Fruit fly (Drosophila melanogaster) whole organism, embryonic: ENCODE results near the gene wdn.

Source experiments
- Aef1 ChIP-seq: fragments of 200-800 bp; sonication (Bioruptor generic); IDR thresholded peaks from 3 replicates; pipeline ENCODE4 v1.3.6; 2022; ENCODE audit warnings: missing biosample characterization, missing genetic modification characterization
- Atf-2 ChIP-seq: fragments of 200-800 bp; sonication (Bioruptor generic); optimal IDR thresholded peaks from 2 replicates; lab custom pipeline; 2016; ENCODE audit warnings: missing biosample characterization, missing genetic modification characterization
- Atf6 ChIP-seq: fragments of 200-800 bp; sonication (Bioruptor generic); IDR thresholded peaks from 2 replicates; pipeline ENCODE4 v1.3.6; 2022; ENCODE audit warnings: missing biosample characterization, missing genetic modification characterization
- BtbVII ChIP-seq: fragments of 200-800 bp; sonication (Bioruptor generic); optimal IDR thresholded peaks from 3 replicates; lab custom pipeline; 2017; ENCODE audit warnings: missing biosample characterization, mild to moderate bottlenecking, missing genetic modification characterization
- CG10979 ChIP-seq: fragments of 200-800 bp; sonication (Bioruptor generic); optimal IDR thresholded peaks from 2 replicates; lab custom pipeline; 2018; ENCODE audit warnings: missing biosample characterization, mild to moderate bottlenecking, missing genetic modification characterization, moderate library complexity
- CG12391 ChIP-seq: fragments of 200-800 bp; sonication (Bioruptor generic); optimal IDR thresholded peaks from 3 replicates; lab custom pipeline; 2018; ENCODE audit warnings: missing biosample characterization, mild to moderate bottlenecking, missing genetic modification characterization, moderate library complexity
- CG12744 ChIP-seq: fragments of 200-800 bp; sonication (Bioruptor generic); optimal IDR thresholded peaks from 2 replicates; lab custom pipeline; 2016; ENCODE audit warnings: missing biosample characterization, missing genetic modification characterization
- CG13424 ChIP-seq: fragments of 200-800 bp; sonication (Bioruptor generic); optimal IDR thresholded peaks from 2 replicates; lab custom pipeline; 2019; ENCODE audit warnings: missing biosample characterization, mild to moderate bottlenecking, missing genetic modification characterization, moderate library complexity
- CG16815 ChIP-seq: fragments of 200-800 bp; sonication (Bioruptor generic); optimal IDR thresholded peaks from 3 replicates; lab custom pipeline; 2017; ENCODE audit warnings: missing biosample characterization, mild to moderate bottlenecking, missing genetic modification characterization
- CG16863 ChIP-seq: fragments of 200-800 bp; sonication (Bioruptor generic); optimal IDR thresholded peaks from 3 replicates; lab custom pipeline; 2016; ENCODE audit warnings: missing biosample characterization, missing genetic modification characterization
- CG18619 ChIP-seq: fragments of 200-800 bp; sonication (Bioruptor generic); optimal IDR thresholded peaks from 3 replicates; lab custom pipeline; 2017; ENCODE audit warnings: missing biosample characterization, mild to moderate bottlenecking, missing genetic modification characterization
- CG2875 ChIP-seq: fragments of 200-800 bp; sonication (Bioruptor generic); optimal IDR thresholded peaks from 2 replicates; lab custom pipeline; 2017; ENCODE audit warnings: missing biosample characterization, mild to moderate bottlenecking, missing genetic modification characterization, missing genetic modification reagents
- CG32532 ChIP-seq: fragments of 200-800 bp; sonication (Bioruptor generic); IDR thresholded peaks from 2 replicates; pipeline ENCODE4 v1.3.6; 2022; ENCODE audit warnings: missing biosample characterization, missing genetic modification characterization
- CG3281 ChIP-seq: fragments of 200-800 bp; sonication (Bioruptor generic); optimal IDR thresholded peaks from 3 replicates; lab custom pipeline; 2017; ENCODE audit warnings: missing biosample characterization, mild to moderate bottlenecking, missing genetic modification characterization
- CG3726 ChIP-seq: fragments of 200-800 bp; sonication (Bioruptor generic); IDR thresholded peaks from 3 replicates; pipeline ENCODE4, ENCODE4 v1.3.6; 2022; ENCODE audit warnings: missing biosample characterization, missing genetic modification characterization
- CG4854 ChIP-seq: fragments of 200-800 bp; sonication (Bioruptor generic); optimal IDR thresholded peaks from 2 replicates; lab custom pipeline; 2016; ENCODE audit warnings: missing biosample characterization, missing genetic modification characterization, inconsistent platforms
- CG7745 ChIP-seq: fragments of 200-800 bp; sonication (Bioruptor generic); optimal IDR thresholded peaks from 2 replicates; lab custom pipeline; 2018; ENCODE audit warnings: missing biosample characterization, mild to moderate bottlenecking, missing genetic modification characterization, moderate library complexity
- CG8290 ChIP-seq, 3 experiments: fragments of 200-800 bp; sonication (Bioruptor generic); optimal IDR thresholded peaks; 2 replicates each; lab custom pipeline; 2016 to 2019; ENCODE audit warnings: missing biosample characterization in 3 of 3, missing genetic modification characterization in 3 of 3, mild to moderate bottlenecking in 2 of 3, moderate library complexity in 1 of 3
- CG9932 ChIP-seq: fragments of 200-800 bp; sonication (Bioruptor generic); IDR thresholded peaks from 2 replicates; pipeline ENCODE4 v1.3.6; 2022; ENCODE audit warnings: missing biosample characterization, missing genetic modification characterization
- Chrac-16 ChIP-seq: fragments of 200-800 bp; sonication (Bioruptor generic); optimal IDR thresholded peaks from 3 replicates; lab custom pipeline; 2016; ENCODE audit warnings: missing biosample characterization, missing genetic modification characterization
- Dip3 ChIP-seq: fragments of 200-800 bp; sonication (Bioruptor generic); optimal IDR thresholded peaks from 3 replicates; lab custom pipeline; 2016; ENCODE audit warnings: missing biosample characterization, missing genetic modification characterization
- Fer1 ChIP-seq: fragments of 200-800 bp; sonication (Bioruptor generic); optimal IDR thresholded peaks from 2 replicates; lab custom pipeline; 2017; ENCODE audit warnings: missing biosample characterization, mild to moderate bottlenecking, missing genetic modification characterization
- H2.0 ChIP-seq: fragments of 200-800 bp; sonication (Bioruptor generic); IDR thresholded peaks from 2 replicates; pipeline ENCODE4 v1.3.6; 2022; ENCODE audit warnings: missing biosample characterization, missing genetic modification characterization
- HLH54F ChIP-seq: fragments of 200-800 bp; sonication (Bioruptor generic); optimal IDR thresholded peaks from 3 replicates; lab custom pipeline; 2016; ENCODE audit warnings: missing biosample characterization, missing genetic modification characterization
- Hr3 ChIP-seq: fragments of 200-800 bp; sonication (Bioruptor generic); optimal IDR thresholded peaks from 3 replicates; lab custom pipeline; 2016; ENCODE audit warnings: missing biosample characterization, missing genetic modification characterization
- Lim3 ChIP-seq: fragments of 200-800 bp; sonication (Bioruptor generic); IDR thresholded peaks from 2 replicates; pipeline ENCODE4 v1.3.6; 2022; ENCODE audit warnings: missing biosample characterization, missing genetic modification characterization
- MESR4 ChIP-seq: fragments of 200-800 bp; sonication (Bioruptor generic); optimal IDR thresholded peaks from 2 replicates; lab custom pipeline; 2018; ENCODE audit warnings: missing biosample characterization, mild to moderate bottlenecking, missing genetic modification characterization, moderate library complexity
- Mes4 ChIP-seq: fragments of 200-800 bp; sonication (Bioruptor generic); optimal IDR thresholded peaks from 2 replicates; lab custom pipeline; 2016; ENCODE audit warnings: missing biosample characterization, missing genetic modification characterization
- NC2α ChIP-seq: fragments of 200-800 bp; sonication (Bioruptor generic); optimal IDR thresholded peaks from 2 replicates; lab custom pipeline; 2016; ENCODE audit warnings: missing biosample characterization, missing genetic modification characterization
- Side ChIP-seq: fragments of 200-800 bp; sonication (Bioruptor generic); optimal IDR thresholded peaks from 2 replicates; lab custom pipeline; 2016; ENCODE audit warnings: missing biosample characterization, missing genetic modification characterization
- Spps ChIP-seq: fragments of 200-800 bp; sonication (Bioruptor generic); optimal IDR thresholded peaks from 2 replicates; lab custom pipeline; 2018; ENCODE audit warnings: missing biosample characterization, mild to moderate bottlenecking, missing genetic modification characterization
- Sry-δ ChIP-seq: fragments of 200-800 bp; sonication (Bioruptor generic); optimal IDR thresholded peaks from 2 replicates; lab custom pipeline; 2016; ENCODE audit warnings: missing biosample characterization, missing genetic modification characterization
- Stat92E ChIP-seq, 3 experiments: fragments of >200 bp in 2 of 3; fragments of 200-800 bp in 1 of 3; sonication (Bioruptor generic) in 1 of 3; optimal IDR thresholded peaks; 2 replicates each; lab custom pipeline; 2017 to 2019; ENCODE audit warnings: missing biosample characterization in 3 of 3, missing genetic modification characterization in 3 of 3, mild to moderate bottlenecking in 1 of 3, moderate library complexity in 1 of 3
- Vsx1 ChIP-seq: fragments of 200-800 bp; sonication (Bioruptor generic); optimal IDR thresholded peaks from 2 replicates; lab custom pipeline; 2017; ENCODE audit warnings: missing biosample characterization, mild to moderate bottlenecking, missing genetic modification characterization, missing genetic modification reagents
- aop ChIP-seq: fragments of 200-800 bp; sonication (Bioruptor generic); IDR thresholded peaks from 2 replicates; pipeline ENCODE4 v1.3.6; 2022; ENCODE audit warnings: missing biosample characterization, missing genetic modification characterization
- exex ChIP-seq: fragments of 200-800 bp; sonication (Bioruptor generic); optimal IDR thresholded peaks from 4 replicates; lab custom pipeline; 2018; ENCODE audit warnings: missing biosample characterization, mild to moderate bottlenecking, missing genetic modification characterization, moderate library complexity
- fd64A ChIP-seq: fragments of 200-800 bp; sonication (Bioruptor generic); optimal IDR thresholded peaks from 3 replicates; lab custom pipeline; 2018; ENCODE audit warnings: missing biosample characterization, mild to moderate bottlenecking, missing genetic modification characterization
- jing ChIP-seq: fragments of 200-800 bp; sonication (Bioruptor generic); optimal IDR thresholded peaks from 2 replicates; lab custom pipeline; 2018; ENCODE audit warnings: missing biosample characterization, mild to moderate bottlenecking, missing genetic modification characterization
- nmo ChIP-seq: fragments of 200-800 bp; sonication (Bioruptor generic); optimal IDR thresholded peaks from 2 replicates; lab custom pipeline; 2018; ENCODE audit warnings: missing biosample characterization, mild to moderate bottlenecking, missing genetic modification characterization, moderate library complexity
- org-1 ChIP-seq: fragments of 200-800 bp; sonication (Bioruptor generic); optimal IDR thresholded peaks from 2 replicates; lab custom pipeline; 2017; ENCODE audit warnings: missing biosample characterization, missing genetic modification characterization
- pfk ChIP-seq: fragments of 200-800 bp; sonication (Bioruptor generic); optimal IDR thresholded peaks from 2 replicates; lab custom pipeline; 2018; ENCODE audit warnings: missing biosample characterization, mild to moderate bottlenecking, missing genetic modification characterization, moderate library complexity
- run ChIP-seq: fragments of 200-800 bp; sonication (Bioruptor generic); optimal IDR thresholded peaks from 3 replicates; lab custom pipeline; 2018; ENCODE audit warnings: missing biosample characterization, mild to moderate bottlenecking, missing genetic modification characterization
- sc ChIP-seq, 3 experiments: fragments of >200 bp in 2 of 3; fragments of 200-800 bp in 1 of 3; sonication (Bioruptor generic) in 1 of 3; optimal IDR thresholded peaks; 2 replicates in 2 of 3; 3 replicates in 1 of 3; lab custom pipeline; 2017; ENCODE audit warnings: mild to moderate bottlenecking in 1 of 3, missing biosample characterization in 1 of 3, missing genetic modification characterization in 1 of 3, missing genetic modification reagents in 1 of 3
- sens-2 ChIP-seq: fragments of 200-800 bp; sonication (Bioruptor generic); IDR thresholded peaks from 2 replicates; pipeline ENCODE4 v1.3.6; 2022; ENCODE audit warnings: missing biosample characterization, missing genetic modification characterization
- seq ChIP-seq: fragments of 200-800 bp; sonication (Bioruptor generic); IDR thresholded peaks from 2 replicates; pipeline ENCODE4 v1.3.6; 2022; ENCODE audit warnings: missing biosample characterization, missing genetic modification characterization
- slou ChIP-seq: fragments of 200-800 bp; sonication (Bioruptor generic); optimal IDR thresholded peaks from 3 replicates; lab custom pipeline; 2016; ENCODE audit warnings: missing biosample characterization, missing genetic modification characterization
- twi ChIP-seq: fragments of 200-800 bp; optimal IDR thresholded peaks from 2 replicates; lab custom pipeline; 2019; ENCODE audit warnings: missing biosample characterization, mild to moderate bottlenecking, missing genetic modification characterization, moderate library complexity
- z ChIP-seq: fragments of 200-800 bp; sonication (Bioruptor generic); IDR thresholded peaks from 3 replicates; pipeline ENCODE4 v1.3.6; 2022; ENCODE audit warnings: missing biosample characterization, missing genetic modification characterization
- zfh1 ChIP-seq: fragments of 200-800 bp; sonication (Bioruptor generic); IDR thresholded peaks from 3 replicates; pipeline ENCODE4 v1.3.6; 2022; ENCODE audit warnings: missing biosample characterization, missing genetic modification characterization

wdn gene

dm6 chr3R:28810942-28811676 lies at the start of gene wdn (continued):
- TF ChIP-seq seq (GFP tag; lab: Robert Waterston, UW) (no peak), NC2α (no peak), CG4854 (GFP tag; lab: Kevin White, UChicago) (no peak), HLH54F (GFP tag; lab: Kevin White, UChicago) (no peak), CG12744 (no peak), run (tag; lab: Kevin White, UChicago) (no peak), sc (optimal IDR thresholded peaks at IDR 0.05; lab: Kevin White, UChicago) (no peak), sc (GFP tag; optimal IDR thresholded peaks at IDR 0.05; lab: Kevin White, UChicago) (no peak), CG16815 (GFP tag; lab: Kevin White, UChicago) (no peak), Mes4 (no peak), CG32532 (no peak), MESR4 (GFP tag; lab: Kevin White, UChicago) (peak; percentile 96), CG10979 (tag; lab: Kevin White, UChicago) (no peak), CG7745 (tag; lab: Kevin White, UChicago) (no peak), CG16863 (GFP tag; lab: Kevin White, UChicago) (no peak), BtbVII (GFP tag; lab: Kevin White, UChicago) (no peak), aop (GFP tag; lab: Robert Waterston, UW) (no peak), Chrac-16 (no peak), CG3281 (GFP tag; lab: Kevin White, UChicago) (no peak), Hr3 (GFP tag; lab: Kevin White, UChicago) (no peak), Stat92E (GFP tag; optimal IDR thresholded peaks at IDR 0.05; lab: Kevin White, UChicago) (no peak), CG18619 (GFP tag; lab: Kevin White, UChicago) (no peak), z (GFP tag; lab: Robert Waterston, UW) (no peak), slou (GFP tag; lab: Kevin White, UChicago) (no peak), exex (no peak), Lim3 (GFP tag; lab: Robert Waterston, UW) (no peak), nmo (GFP tag; lab: Kevin White, UChicago) (no peak), sens-2 (GFP tag; lab: Robert Waterston, UW) (no peak), H2.0 (no peak), twi (tag; lab: Kevin White, UChicago) (no peak), Atf6 (GFP tag; lab: Robert Waterston, UW) (no peak), pfk (no peak), Vsx1 (GFP tag; lab: Kevin White, UChicago) (no peak), Atf-2 (GFP tag; lab: Kevin White, UChicago) (no peak), CG12391 (no peak), CG9932 (GFP tag; lab: Robert Waterston, UW) (peak; percentile 32; the same call in 1 of the 2 replicates), Fer1 (GFP tag; lab: Kevin White, UChicago) (no peak), zfh1 (no peak), fd64A (no peak), CG2875 (GFP tag; lab: Kevin White, UChicago) (no peak), org-1 (GFP tag; lab: Kevin White, UChicago) (no peak), Side (GFP tag; lab: Kevin White, UChicago) (no peak), Spps (tag; lab: Kevin White, UChicago) (no peak), CG8290 (GFP tag; optimal IDR thresholded peaks at IDR 0.05; lab: Kevin White, UChicago) (no peak), CG8290 (tag; optimal IDR thresholded peaks at IDR 0.05; lab: Kevin White, UChicago) (no peak), jing (GFP tag; lab: Kevin White, UChicago) (no peak), Aef1 (GFP tag; lab: Robert Waterston, UW) (peak; percentile 65), Sry-δ (GFP tag; lab: Kevin White, UChicago) (no peak), CG3726 (GFP tag; lab: Robert Waterston, UW) (no peak), Dip3 (GFP tag; lab: Kevin White, UChicago) (peak; percentile 12), CG13424 (tag; lab: Kevin White, UChicago) (no peak)
